Worm (Caenorhabditis elegans) whole organism, L4 larva: Measurements from ENCODE around the gene slcf-2.

Experiments
- D1046.2 ChIP-seq: fragments of 200-800 bp; sonication (Bioruptor generic); IDR thresholded peaks from 2 replicates; pipeline ENCODE4 v1.3.6; 2022; ENCODE audit warnings: missing genetic modification characterization, missing compliant biosample characterization
- F10B5.3 ChIP-seq: sonication (generic microtip); optimal IDR thresholded peaks from 2 replicates; lab custom pipeline; 2016; ENCODE audit warnings: mild to moderate bottlenecking, missing genetic modification characterization, missing compliant biosample characterization
- F49E8.2 ChIP-seq: sonication (generic microtip); optimal IDR thresholded peaks from 2 replicates; lab custom pipeline; 2016; ENCODE audit warnings: missing compliant biosample characterization, mild to moderate bottlenecking, missing genetic modification characterization, borderline replicate concordance
- T20F7.1 ChIP-seq: fragments of 200-800 bp; sonication (Bioruptor generic); optimal IDR thresholded peaks from 2 replicates; lab custom pipeline; 2018; ENCODE audit warnings: mild to moderate bottlenecking, missing genetic modification characterization, missing compliant biosample characterization
- T26A8.4 ChIP-seq: fragments of 200-800 bp; sonication (Bioruptor generic); IDR thresholded peaks from 2 replicates; pipeline ENCODE4 v1.3.6; 2022; ENCODE audit warnings: missing genetic modification characterization, missing compliant biosample characterization
- Y105C5A.15 ChIP-seq: fragments of 200-800 bp; sonication (Bioruptor generic); IDR thresholded peaks from 2 replicates; pipeline ENCODE4 v1.3.6; 2022; ENCODE audit warnings: missing genetic modification characterization, missing compliant biosample characterization
- Y75B8A.6 ChIP-seq: fragments of 200-800 bp; sonication (Bioruptor generic); IDR thresholded peaks from 2 replicates; pipeline ENCODE4 v1.3.6; 2022; ENCODE audit warnings: missing genetic modification reagents, missing genetic modification characterization, missing compliant biosample characterization
- ZK337.2 ChIP-seq: fragments of 200-800 bp; sonication (Bioruptor generic); IDR thresholded peaks from 2 replicates; pipeline ENCODE4 v1.3.6; 2022; ENCODE audit warnings: missing genetic modification reagents, missing genetic modification characterization, missing compliant biosample characterization
- ZK546.5 ChIP-seq, 2 experiments: sonication (generic microtip); optimal IDR thresholded peaks; 2 replicates each; lab custom pipeline; 2017; ENCODE audit warnings: missing biosample characterization in 2 of 2, missing genetic modification characterization in 2 of 2
- aha-1 ChIP-seq: fragments of 150-350 bp; peaks from one replicate; lab custom pipeline; 2014; ENCODE audit warnings: missing biosample characterization, missing genetic modification characterization
- aly-2 ChIP-seq: sonication (generic microtip); optimal IDR thresholded peaks from 2 replicates; lab custom pipeline; 2018; ENCODE audit warnings: missing biosample characterization, missing genetic modification characterization
- ama-1 ChIP-seq: fragments of 150-350 bp; optimal IDR thresholded peaks from 2 replicates; lab custom pipeline; 2014; ENCODE audit warnings: inconsistent platforms, mixed read lengths
- attf-4 ChIP-seq: sonication (generic microtip); optimal IDR thresholded peaks from 3 replicates; lab custom pipeline; 2017; ENCODE audit warnings: missing biosample characterization, missing genetic modification characterization
- ceh-20 ChIP-seq: fragments of 200-800 bp; sonication (Bioruptor generic); IDR thresholded peaks from 2 replicates; pipeline ENCODE4 v1.3.6; 2022; ENCODE audit warnings: missing genetic modification reagents, missing genetic modification characterization, missing compliant biosample characterization
- ceh-32 ChIP-seq: sonication (generic microtip); optimal IDR thresholded peaks from 2 replicates; lab custom pipeline; 2016; ENCODE audit warnings: mild to moderate bottlenecking, missing genetic modification characterization, missing compliant biosample characterization; ENCODE audit not compliant: poor library complexity
- ceh-62 ChIP-seq: sonication (generic microtip); optimal IDR thresholded peaks from 2 replicates; lab custom pipeline; 2017; ENCODE audit warnings: missing biosample characterization, missing genetic modification characterization
- ceh-82 ChIP-seq: sonication (generic microtip); optimal IDR thresholded peaks from 2 replicates; lab custom pipeline; 2017; ENCODE audit warnings: missing biosample characterization, missing genetic modification characterization
- ces-1 ChIP-seq: fragments of 150-350 bp; sonication (generic microtip); optimal IDR thresholded peaks from 4 replicates; lab custom pipeline; 2014; ENCODE audit warnings: missing biosample characterization, missing genetic modification reagents, missing genetic modification characterization
- cey-2 ChIP-seq: sonication (generic microtip); optimal IDR thresholded peaks from 3 replicates; lab custom pipeline; 2017; ENCODE audit warnings: missing genetic modification characterization, mild to moderate bottlenecking, missing compliant biosample characterization, antibody characterized with exemption, borderline replicate concordance; ENCODE audit not compliant: insufficient read depth
- ctbp-1 ChIP-seq: fragments of 200-800 bp; sonication (Bioruptor generic); IDR thresholded peaks from 2 replicates; pipeline ENCODE4 v1.3.6; 2022; ENCODE audit warnings: missing genetic modification reagents, missing genetic modification characterization, missing compliant biosample characterization
- daf-12 ChIP-seq: fragments of 150-350 bp; optimal IDR thresholded peaks from 2 replicates; lab custom pipeline; 2014; ENCODE audit warnings: missing biosample characterization, missing genetic modification reagents, missing genetic modification characterization
- daf-16 ChIP-seq, 3 experiments: sonication (generic microtip); optimal IDR thresholded peaks; 2 replicates each; lab custom pipeline; 2016 to 2017; ENCODE audit warnings: missing genetic modification characterization in 3 of 3, missing genetic modification reagents in 3 of 3, mild to moderate bottlenecking in 2 of 3, missing compliant biosample characterization in 2 of 3, missing biosample characterization in 1 of 3, moderate library complexity in 1 of 3
- daf-19 ChIP-seq: fragments of 200-800 bp; sonication (Bioruptor generic); conservative IDR thresholded peaks from 2 replicates; pipeline ENCODE4 v1.3.6; 2022; ENCODE audit warnings: missing genetic modification characterization, missing compliant biosample characterization
- duxl-1 ChIP-seq: sonication (generic microtip); optimal IDR thresholded peaks from 2 replicates; lab custom pipeline; 2016; ENCODE audit warnings: mild to moderate bottlenecking, missing genetic modification characterization, moderate library complexity, missing compliant biosample characterization; ENCODE audit not compliant: poor library complexity
- egl-27 ChIP-seq: sonication (generic microtip); optimal IDR thresholded peaks from 3 replicates; lab custom pipeline; 2017; ENCODE audit warnings: missing biosample characterization, missing genetic modification reagents, missing genetic modification characterization
- hmg-1.1 ChIP-seq: fragments of 200-800 bp; sonication (Bioruptor generic); IDR thresholded peaks from 2 replicates; pipeline ENCODE4 v1.3.6; 2022; ENCODE audit warnings: missing genetic modification reagents, missing genetic modification characterization, missing compliant biosample characterization
- jun-1 ChIP-seq: fragments of 150-350 bp; optimal IDR thresholded peaks from 2 replicates; lab custom pipeline; 2014; ENCODE audit warnings: missing biosample characterization, missing genetic modification reagents, missing genetic modification characterization
- lim-7 ChIP-seq: fragments of 200-800 bp; sonication (Bioruptor generic); IDR thresholded peaks from 2 replicates; pipeline ENCODE4 v1.3.6; 2022; ENCODE audit warnings: missing genetic modification characterization, missing compliant biosample characterization
- lin-1 ChIP-seq: fragments of 200-800 bp; sonication (Bioruptor generic); IDR thresholded peaks from 2 replicates; pipeline ENCODE4 v1.3.6; 2022; ENCODE audit warnings: missing genetic modification reagents, missing genetic modification characterization, missing compliant biosample characterization
- lin-13 ChIP-seq: fragments of 150-350 bp; optimal IDR thresholded peaks from 2 replicates; lab custom pipeline; 2014; ENCODE audit warnings: missing biosample characterization, missing genetic modification reagents, missing genetic modification characterization
- lin-29 ChIP-seq: fragments of 200-800 bp; sonication (Bioruptor generic); IDR thresholded peaks from 2 replicates; pipeline ENCODE4 v1.3.6; 2022; ENCODE audit warnings: missing genetic modification reagents, missing genetic modification characterization, missing compliant biosample characterization
- madf-9 ChIP-seq: fragments of 200-800 bp; sonication (Bioruptor generic); conservative IDR thresholded peaks from 2 replicates; pipeline ENCODE4 v1.3.6; 2022; ENCODE audit warnings: missing genetic modification reagents, missing genetic modification characterization, missing compliant biosample characterization
- mep-1 ChIP-seq: fragments of 150-350 bp; sonication (generic microtip); optimal IDR thresholded peaks from 3 replicates; lab custom pipeline; 2014; ENCODE audit warnings: missing biosample characterization, missing genetic modification characterization
- mxl-3 ChIP-seq: fragments of 200-800 bp; sonication (Bioruptor generic); optimal IDR thresholded peaks from 2 replicates; lab custom pipeline; 2018; ENCODE audit warnings: mild to moderate bottlenecking, missing genetic modification characterization, missing compliant biosample characterization
- nhr-10 ChIP-seq: fragments of 150-350 bp; optimal IDR thresholded peaks from 2 replicates; lab custom pipeline; 2014; ENCODE audit warnings: missing biosample characterization, missing genetic modification characterization
- nhr-102 ChIP-seq: sonication (generic microtip); optimal IDR thresholded peaks from 2 replicates; lab custom pipeline; 2016; ENCODE audit warnings: mild to moderate bottlenecking, missing genetic modification characterization, moderate library complexity, missing compliant biosample characterization
- nhr-111 ChIP-seq: fragments of 200-800 bp; sonication (Bioruptor generic); optimal IDR thresholded peaks from 2 replicates; lab custom pipeline; 2018; ENCODE audit warnings: mild to moderate bottlenecking, missing genetic modification characterization, missing compliant biosample characterization
- nhr-25 ChIP-seq: sonication (generic microtip); optimal IDR thresholded peaks from 2 replicates; lab custom pipeline; 2017; ENCODE audit warnings: missing genetic modification characterization, mild to moderate bottlenecking, missing compliant biosample characterization, antibody characterized with exemption, moderate library complexity, borderline replicate concordance; ENCODE audit not compliant: insufficient read depth
- nhr-48 ChIP-seq: sonication (generic microtip); optimal IDR thresholded peaks from 2 replicates; lab custom pipeline; 2016; ENCODE audit warnings: mild to moderate bottlenecking, missing genetic modification characterization, missing compliant biosample characterization
- nhr-6 ChIP-seq: fragments of 150-350 bp; optimal IDR thresholded peaks from 2 replicates; lab custom pipeline; 2014; ENCODE audit warnings: missing biosample characterization, missing genetic modification characterization
- pqm-1 ChIP-seq: sonication (generic microtip); optimal IDR thresholded peaks from 2 replicates; lab custom pipeline; 2017; ENCODE audit warnings: missing biosample characterization, missing genetic modification characterization
- saeg-2 ChIP-seq: fragments of 200-800 bp; sonication (Bioruptor generic); IDR thresholded peaks from 2 replicates; pipeline ENCODE4 v1.3.6; 2022; ENCODE audit warnings: missing genetic modification reagents, missing genetic modification characterization, missing compliant biosample characterization
- set-16 ChIP-seq: fragments of 200-800 bp; sonication (Bioruptor generic); IDR thresholded peaks from 2 replicates; pipeline ENCODE4 v1.3.6; 2022; ENCODE audit warnings: missing genetic modification reagents, missing genetic modification characterization, missing compliant biosample characterization
- snpc-4 ChIP-seq: fragments of 150-350 bp; optimal IDR thresholded peaks from 2 replicates; lab custom pipeline; 2014; ENCODE audit warnings: missing biosample characterization, missing genetic modification characterization
- spr-3 ChIP-seq: fragments of 200-800 bp; sonication (Bioruptor generic); optimal IDR thresholded peaks from 2 replicates; lab custom pipeline; 2018; ENCODE audit warnings: mild to moderate bottlenecking, missing genetic modification characterization, missing compliant biosample characterization
- unc-130 ChIP-seq: sonication (generic microtip); optimal IDR thresholded peaks from 2 replicates; lab custom pipeline; 2016; ENCODE audit warnings: missing genetic modification reagents, missing genetic modification characterization, missing compliant biosample characterization
- unc-39 ChIP-seq: sonication (generic microtip); optimal IDR thresholded peaks from 2 replicates; lab custom pipeline; 2017; ENCODE audit warnings: missing biosample characterization, missing genetic modification characterization
- zfp-2 ChIP-seq: sonication (generic microtip); optimal IDR thresholded peaks from 2 replicates; lab custom pipeline; 2016; ENCODE audit warnings: mild to moderate bottlenecking, missing genetic modification characterization, missing compliant biosample characterization
- zip-11 ChIP-seq: fragments of 200-800 bp; sonication (Bioruptor generic); IDR thresholded peaks from 2 replicates; pipeline ENCODE4 v1.3.6; 2022; ENCODE audit warnings: missing genetic modification characterization, missing compliant biosample characterization

Gene slcf-2

DNA sequence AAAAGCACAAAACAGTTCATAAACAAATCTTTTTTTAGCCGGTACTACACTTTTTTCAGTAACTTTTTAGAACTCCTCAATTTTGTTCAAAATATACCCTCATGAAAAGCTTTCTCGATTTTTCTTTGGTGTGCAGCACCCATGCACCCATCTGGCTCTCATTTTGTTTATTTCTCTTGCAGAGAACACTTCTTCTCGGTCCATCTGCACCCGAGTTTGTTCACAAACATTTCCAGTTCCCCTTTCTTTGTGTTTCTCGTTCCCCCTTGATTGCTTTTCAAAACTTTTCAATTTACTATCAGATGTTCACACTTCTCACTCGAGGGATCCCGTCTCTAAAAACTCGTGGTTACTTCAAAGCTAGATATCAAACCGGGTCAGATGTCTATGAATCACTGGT lies at the start of gene slcf-2:
Gene slcf-2 (plus strand): TSS at position 301 of the 400 bp plus-strand sequence.
- no peak for TF ChIP-seq zip-11 (GFP tag; lab: Robert Waterston, UW)
- no peak for TF ChIP-seq T20F7.1 (GFP tag; lab: Kevin White, UChicago)
- no peak for TF ChIP-seq egl-27 (tag; lab: Kevin White, UChicago)
- TF ChIP-seq ZK337.2, result no peak
- no peak for TF ChIP-seq snpc-4 (tag; lab: Kevin White, UChicago)
- TF ChIP-seq attf-4 (tag; lab: Kevin White, UChicago), result no peak
- no peak for TF ChIP-seq mep-1 (tag; lab: Kevin White, UChicago)

DNA sequence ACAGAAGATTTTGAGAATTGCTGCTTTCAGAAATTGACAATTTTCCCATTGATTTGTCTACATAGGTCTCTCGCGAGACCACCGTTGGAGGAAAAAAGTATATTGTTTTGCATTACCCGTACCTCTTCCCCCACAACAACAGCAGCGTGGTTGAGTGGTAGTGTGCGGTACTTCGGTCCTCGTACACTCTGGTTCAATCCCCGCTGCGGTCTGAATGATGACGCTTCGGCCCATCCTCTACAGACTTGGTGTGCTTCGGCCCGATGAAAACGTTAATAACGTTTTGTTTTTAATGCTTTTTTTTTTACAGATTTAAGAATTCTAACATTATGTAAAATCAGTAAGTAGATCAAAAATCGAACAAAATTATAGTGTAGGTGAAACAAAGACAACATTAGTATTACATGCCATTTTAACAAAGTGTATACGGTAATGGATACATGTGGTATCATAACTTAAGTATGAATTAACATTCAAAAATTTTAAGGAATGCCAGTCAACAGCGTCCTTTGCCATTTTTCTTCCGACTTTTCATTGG lies 45.7 kb upstream of the slcf-2 start, which contains the start of gene ZK816.3:
Gene ZK816.3 (plus strand): TSS at position 488 of the 538 bp plus-strand sequence.
- TF ChIP-seq lin-29, result no peak
- TF ChIP-seq T26A8.4 (GFP tag; lab: Robert Waterston, UW), result peak; percentile 32; the same call in 1 of the 2 replicates
- peak; percentile 20 for TF ChIP-seq unc-130
- TF ChIP-seq nhr-10, result no peak
- peak; percentile 64; the same call in 1 of the 2 replicates for TF ChIP-seq ctbp-1 (GFP tag; lab: Robert Waterston, UW)
- TF ChIP-seq duxl-1 (tag; lab: Kevin White, UChicago), result peak; percentile 67
- peak; percentile 27; the same call in 1 of the 2 replicates for TF ChIP-seq set-16 (GFP tag; lab: Robert Waterston, UW)
- 0 out of 2 replicates have a peak, but pooled peaks have one; percentile 57 for TF ChIP-seq Y105C5A.15 (GFP tag; lab: Robert Waterston, UW)
- no peak for TF ChIP-seq daf-19
- no peak for TF ChIP-seq nhr-102
- TF ChIP-seq F49E8.2, result no peak
- TF ChIP-seq zfp-2 (tag; lab: Kevin White, UChicago), result no peak
- 0 out of 2 replicates have a peak, but pooled peaks have one; percentile 26 for TF ChIP-seq lin-1 (GFP tag; lab: Robert Waterston, UW)
- TF ChIP-seq nhr-111 (GFP tag; lab: Kevin White, UChicago), result no peak
- peak; percentile 29; the same call in 1 of the 2 replicates for TF ChIP-seq hmg-1.1 (GFP tag; lab: Robert Waterston, UW)
- no peak for TF ChIP-seq jun-1
- 0 out of 2 replicates have a peak, but pooled peaks have one; percentile 58 for TF ChIP-seq saeg-2 (GFP tag; lab: Robert Waterston, UW)
- TF ChIP-seq spr-3 (GFP tag; lab: Kevin White, UChicago), result no peak
- TF ChIP-seq ceh-82, result no peak
- no peak for TF ChIP-seq nhr-25 (tag; lab: Kevin White, UChicago)
- TF ChIP-seq lin-13 (GFP tag; lab: Kevin White, UChicago), result no peak
- no peak for TF ChIP-seq daf-12
- no peak for TF ChIP-seq D1046.2 (GFP tag; lab: Robert Waterston, UW)
- no peak for TF ChIP-seq Y75B8A.6
- peak; percentile 40 for TF ChIP-seq mep-1 (tag; lab: Kevin White, UChicago)
- peak; percentile 25 for TF ChIP-seq mxl-3 (GFP tag; lab: Kevin White, UChicago)
- no peak for TF ChIP-seq pqm-1
- TF ChIP-seq ama-1, result no peak
- no peak for TF ChIP-seq ZK546.5 (tag; optimal IDR thresholded peaks at IDR 0.05; lab: Kevin White, UChicago)
- no peak for TF ChIP-seq unc-39 (tag; lab: Kevin White, UChicago)
- no peak for TF ChIP-seq nhr-48 (tag; lab: Kevin White, UChicago)
- peak; percentile 33 for TF ChIP-seq aha-1 (tag; lab: Kevin White, UChicago)
- no peak for TF ChIP-seq aly-2 (tag; lab: Kevin White, UChicago)
- TF ChIP-seq cey-2 (tag; lab: Kevin White, UChicago), result no peak
- TF ChIP-seq ceh-32, result no peak
- no peak for TF ChIP-seq F10B5.3 (tag; lab: Kevin White, UChicago)
- TF ChIP-seq daf-16 (GFP tag; optimal IDR thresholded peaks at IDR 0.05; lab: Kevin White, UChicago), result peak in 1 of 2 experiments; percentile 20
- peak; percentile 51 for TF ChIP-seq daf-16 (tag; optimal IDR thresholded peaks at IDR 0.05; lab: Kevin White, UChicago)
- TF ChIP-seq ceh-20 (GFP tag; lab: Robert Waterston, UW), result no peak
- no peak for TF ChIP-seq ces-1
- no peak for TF ChIP-seq ceh-62 (tag; lab: Kevin White, UChicago)
- TF ChIP-seq nhr-6 (tag; lab: Kevin White, UChicago), result no peak
- TF ChIP-seq madf-9 (GFP tag; lab: Robert Waterston, UW), result no peak
- TF ChIP-seq lim-7 (GFP tag; lab: Robert Waterston, UW), result peak; percentile 80
